Worm (Caenorhabditis elegans) whole organism, L1 larva: ENCODE data around the gene gcy-7.

Source experiments
- blmp-1 ChIP-seq: fragments of 150-350 bp; optimal IDR thresholded peaks from 2 replicates; lab custom pipeline; 2014; ENCODE audit warnings: missing biosample characterization, missing genetic modification characterization
- fkh-10 ChIP-seq: sonication (generic microtip); optimal IDR thresholded peaks from 2 replicates; lab custom pipeline; 2017; ENCODE audit warnings: missing biosample characterization, missing genetic modification reagents, missing genetic modification characterization
- lin-15B ChIP-seq: fragments of 150-350 bp; sonication (generic microtip); optimal IDR thresholded peaks from 3 replicates; lab custom pipeline; 2014; ENCODE audit warnings: missing biosample characterization, missing genetic modification characterization
- lin-35 ChIP-seq, 2 experiments: fragments of 150-350 bp; optimal IDR thresholded peaks; 2 replicates each; lab custom pipeline; 2014; ENCODE audit warnings: missing biosample characterization in 2 of 2, missing genetic modification characterization in 2 of 2, missing genetic modification reagents in 2 of 2
- mef-2 ChIP-seq: fragments of 150-350 bp; optimal IDR thresholded peaks from 2 replicates; lab custom pipeline; 2014; ENCODE audit warnings: missing biosample characterization, missing genetic modification characterization
- mep-1 ChIP-seq: fragments of 150-350 bp; optimal IDR thresholded peaks from 2 replicates; lab custom pipeline; 2014; ENCODE audit warnings: missing biosample characterization, missing genetic modification characterization
- skn-1 ChIP-seq: fragments of 150-350 bp; optimal IDR thresholded peaks from 2 replicates; lab custom pipeline; 2014; ENCODE audit warnings: missing biosample characterization, missing genetic modification characterization
- snpc-4 ChIP-seq: fragments of 150-350 bp; optimal IDR thresholded peaks from 2 replicates; lab custom pipeline; 2014; ENCODE audit warnings: missing biosample characterization, missing genetic modification characterization
- zag-1 ChIP-seq: fragments of 150-350 bp; optimal IDR thresholded peaks from 2 replicates; lab custom pipeline; 2014; ENCODE audit warnings: missing biosample characterization, missing genetic modification characterization

DNA sequence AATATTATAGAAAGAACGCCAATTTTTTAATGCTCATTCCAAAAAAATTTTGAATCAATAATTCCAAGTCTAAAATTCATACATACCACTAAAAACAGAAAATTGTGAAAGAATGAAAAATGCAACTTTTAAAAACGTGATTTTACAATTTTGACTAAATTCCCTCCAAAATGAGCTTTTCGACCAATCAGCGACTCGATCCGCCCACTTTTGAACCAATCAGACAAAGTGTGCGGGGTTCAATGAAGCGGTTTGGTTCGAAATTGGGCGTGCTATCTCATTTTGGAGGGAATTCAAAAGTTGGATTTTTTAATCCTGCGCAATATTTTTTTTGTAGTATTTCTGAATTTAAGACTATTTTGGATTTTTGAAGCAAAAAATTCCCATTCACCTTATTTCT, 30.1 kb downstream of the gcy-7 start:
- TF ChIP-seq mef-2 (tag; lab: Kevin White, UChicago) (no peak), fkh-10 (GFP tag; lab: Kevin White, UChicago) (no peak), snpc-4 (no peak), lin-35 (GFP tag; optimal IDR thresholded peaks at IDR 0.05; lab: Kevin White, UChicago) (no peak), mep-1 (tag; lab: Kevin White, UChicago) (no peak), lin-15B (tag; lab: Kevin White, UChicago) (no peak), zag-1 (tag; lab: Kevin White, UChicago) (no peak), blmp-1 (tag; lab: Kevin White, UChicago) (no peak), skn-1 (tag; lab: Kevin White, UChicago) (no peak)
